Worm (Caenorhabditis elegans) whole organism, L1 larva: ENCODE data around the gene Y62E10A.6.

Experiments
- C04F5.9 ChIP-seq: sonication (generic microtip); optimal IDR thresholded peaks from 2 replicates; lab custom pipeline; 2016; ENCODE audit warnings: missing genetic modification characterization, missing compliant biosample characterization
- Y116A8C.19 ChIP-seq: sonication (generic microtip); optimal IDR thresholded peaks from 2 replicates; lab custom pipeline; 2016; ENCODE audit warnings: missing compliant biosample characterization, missing genetic modification characterization, borderline replicate concordance
- aha-1 ChIP-seq: fragments of 150-350 bp; optimal IDR thresholded peaks from 2 replicates; lab custom pipeline; 2014; ENCODE audit warnings: missing biosample characterization, missing genetic modification characterization
- aly-2 ChIP-seq: fragments of 150-350 bp; optimal IDR thresholded peaks from 2 replicates; lab custom pipeline; 2014; ENCODE audit warnings: missing biosample characterization, missing genetic modification characterization
- blmp-1 ChIP-seq: fragments of 150-350 bp; optimal IDR thresholded peaks from 2 replicates; lab custom pipeline; 2014; ENCODE audit warnings: missing biosample characterization, missing genetic modification characterization
- ceh-63 ChIP-seq: fragments of 200-800 bp; sonication (Bioruptor generic); optimal IDR thresholded peaks from 2 replicates; lab custom pipeline; 2018; ENCODE audit warnings: mild to moderate bottlenecking, missing genetic modification characterization, missing compliant biosample characterization
- ceh-82 ChIP-seq, 3 experiments: fragments of 150-350 bp in 1 of 3; sonication (generic microtip) in 2 of 3; optimal IDR thresholded peaks; 2 replicates each; lab custom pipeline; 2014 to 2017; ENCODE audit warnings: missing biosample characterization in 3 of 3, missing genetic modification characterization in 3 of 3
- ceh-88 ChIP-seq: fragments of 200-800 bp; sonication (Bioruptor generic); IDR thresholded peaks from 2 replicates; pipeline ENCODE4 v1.3.6; 2022; ENCODE audit warnings: missing genetic modification characterization, missing compliant biosample characterization
- ceh-90 ChIP-seq: sonication (generic microtip); optimal IDR thresholded peaks from 2 replicates; lab custom pipeline; 2016; ENCODE audit warnings: missing genetic modification characterization, missing compliant biosample characterization
- ces-1 ChIP-seq: fragments of 150-350 bp; optimal IDR thresholded peaks from 2 replicates; lab custom pipeline; 2014; ENCODE audit warnings: missing biosample characterization, missing genetic modification reagents, missing genetic modification characterization
- dpl-1 ChIP-seq, 3 experiments: fragments of 150-350 bp in 2 of 3; sonication (generic microtip) in 1 of 3; optimal IDR thresholded peaks; 2 replicates each; lab custom pipeline; 2014 to 2017; ENCODE audit warnings: missing biosample characterization in 3 of 3, missing genetic modification characterization in 3 of 3, missing genetic modification reagents in 3 of 3
- efl-1 ChIP-seq, 4 experiments: fragments of 150-350 bp; optimal IDR thresholded peaks in 3 of 4; peaks in 1 of 4; 1 replicate in 1 of 4; 2 replicates in 3 of 4; lab custom pipeline; 2014; ENCODE audit warnings: missing biosample characterization in 2 of 4, missing genetic modification characterization in 2 of 4, missing genetic modification reagents in 2 of 4
- egl-13 ChIP-seq: sonication (generic microtip); optimal IDR thresholded peaks from 2 replicates; lab custom pipeline; 2016; ENCODE audit warnings: missing genotype, missing genetic modification reagents, missing genetic modification characterization, missing compliant biosample characterization
- fkh-10 ChIP-seq: sonication (generic microtip); optimal IDR thresholded peaks from 2 replicates; lab custom pipeline; 2017; ENCODE audit warnings: missing biosample characterization, missing genetic modification reagents, missing genetic modification characterization
- fkh-4 ChIP-seq: sonication (generic microtip); optimal IDR thresholded peaks from 2 replicates; lab custom pipeline; 2016; ENCODE audit warnings: missing compliant biosample characterization, missing genetic modification characterization, borderline replicate concordance
- fkh-8 ChIP-seq: sonication (generic microtip); optimal IDR thresholded peaks from 2 replicates; lab custom pipeline; 2016; ENCODE audit warnings: mild to moderate bottlenecking, missing genetic modification characterization, missing compliant biosample characterization
- fos-1 ChIP-seq: fragments of 150-350 bp; optimal IDR thresholded peaks from 2 replicates; lab custom pipeline; 2014; ENCODE audit warnings: missing biosample characterization, missing genetic modification characterization
- grh-1 ChIP-seq: fragments of 200-800 bp; sonication (Bioruptor generic); IDR thresholded peaks from 2 replicates; pipeline ENCODE4 v1.3.6; 2022; ENCODE audit warnings: missing genetic modification reagents, missing genetic modification characterization, missing compliant biosample characterization
- isw-1 ChIP-seq: fragments of 200-800 bp; sonication (Bioruptor generic); IDR thresholded peaks from 2 replicates; pipeline ENCODE4 v1.3.6; 2022; ENCODE audit warnings: missing genetic modification characterization, missing compliant biosample characterization
- lin-13 ChIP-seq: fragments of 150-350 bp; optimal IDR thresholded peaks from 2 replicates; lab custom pipeline; 2014; ENCODE audit warnings: missing biosample characterization, missing genetic modification reagents, missing genetic modification characterization
- lin-14 ChIP-seq: fragments of 200-800 bp; sonication (Bioruptor generic); optimal IDR thresholded peaks from 2 replicates; lab custom pipeline; 2018; ENCODE audit warnings: mild to moderate bottlenecking, missing genetic modification characterization, moderate library complexity, missing compliant biosample characterization
- lin-35 ChIP-seq, 2 experiments: fragments of 150-350 bp; optimal IDR thresholded peaks; 2 replicates each; lab custom pipeline; 2014; ENCODE audit warnings: missing biosample characterization in 2 of 2, missing genetic modification characterization in 2 of 2, missing genetic modification reagents in 2 of 2
- lir-3 ChIP-seq: sonication (generic microtip); optimal IDR thresholded peaks from 2 replicates; lab custom pipeline; 2016; ENCODE audit warnings: mild to moderate bottlenecking, missing genetic modification characterization, moderate library complexity, missing compliant biosample characterization; ENCODE audit not compliant: poor library complexity
- mab-9 ChIP-seq: fragments of 200-800 bp; sonication (Bioruptor generic); IDR thresholded peaks from 2 replicates; pipeline ENCODE4 v1.3.6; 2022; ENCODE audit warnings: missing genetic modification reagents, missing genetic modification characterization, missing compliant biosample characterization
- mdl-1 ChIP-seq, 2 experiments: fragments of 150-350 bp; optimal IDR thresholded peaks; 2 replicates each; lab custom pipeline; 2014 to 2017; ENCODE audit warnings: missing biosample characterization in 2 of 2, missing genetic modification characterization in 2 of 2, inconsistent platforms in 1 of 2
- mef-2 ChIP-seq: fragments of 150-350 bp; optimal IDR thresholded peaks from 2 replicates; lab custom pipeline; 2014; ENCODE audit warnings: missing biosample characterization, missing genetic modification characterization
- nhr-12 ChIP-seq: sonication (generic microtip); optimal IDR thresholded peaks from 2 replicates; lab custom pipeline; 2017; ENCODE audit warnings: missing biosample characterization, missing genetic modification characterization
- nhr-19 ChIP-seq: fragments of 200-800 bp; sonication (Bioruptor generic); conservative IDR thresholded peaks from 2 replicates; pipeline ENCODE4 v1.3.6; 2022; ENCODE audit warnings: missing genetic modification characterization, missing compliant biosample characterization
- nhr-237 ChIP-seq: fragments of 150-350 bp; optimal IDR thresholded peaks from 2 replicates; lab custom pipeline; 2014; ENCODE audit warnings: missing biosample characterization, missing genetic modification characterization
- nhr-71 ChIP-seq: sonication (generic microtip); optimal IDR thresholded peaks from 2 replicates; lab custom pipeline; 2016; ENCODE audit warnings: mild to moderate bottlenecking, missing genetic modification characterization, moderate library complexity, missing compliant biosample characterization
- nhr-85 ChIP-seq: sonication (generic microtip); peaks from one replicate; lab custom pipeline; 2016; ENCODE audit warnings: missing genetic modification characterization, inconsistent platforms, missing compliant biosample characterization
- pag-3 ChIP-seq: sonication (generic microtip); optimal IDR thresholded peaks from 2 replicates; lab custom pipeline; 2017; ENCODE audit warnings: missing genetic modification characterization, mild to moderate bottlenecking, missing compliant biosample characterization, antibody characterized with exemption, borderline replicate concordance; ENCODE audit not compliant: insufficient read depth
- pax-3 ChIP-seq: fragments of 200-800 bp; sonication (Bioruptor generic); optimal IDR thresholded peaks from 2 replicates; lab custom pipeline; 2018; ENCODE audit warnings: mild to moderate bottlenecking, missing genetic modification characterization, moderate library complexity, missing compliant biosample characterization
- pqm-1 ChIP-seq: sonication (generic microtip); optimal IDR thresholded peaks from 3 replicates; lab custom pipeline; 2017; ENCODE audit warnings: missing biosample characterization, missing genetic modification characterization
- rnt-1 ChIP-seq: sonication (generic microtip); optimal IDR thresholded peaks from 2 replicates; lab custom pipeline; 2016; ENCODE audit warnings: mild to moderate bottlenecking, missing genetic modification characterization, moderate library complexity, missing compliant biosample characterization
- snpc-4 ChIP-seq: fragments of 150-350 bp; optimal IDR thresholded peaks from 2 replicates; lab custom pipeline; 2014; ENCODE audit warnings: missing biosample characterization, missing genetic modification characterization
- unc-130 ChIP-seq: fragments of 150-350 bp; optimal IDR thresholded peaks from 2 replicates; lab custom pipeline; 2017; ENCODE audit warnings: missing biosample characterization, missing genetic modification characterization, inconsistent platforms
- unc-30 ChIP-seq: sonication (generic microtip); optimal IDR thresholded peaks from 2 replicates; lab custom pipeline; 2017; ENCODE audit warnings: missing biosample characterization, missing genetic modification characterization
- unc-62 ChIP-seq: fragments of 150-350 bp; optimal IDR thresholded peaks from 2 replicates; lab custom pipeline; 2014; ENCODE audit warnings: missing biosample characterization, missing genetic modification reagents, missing genetic modification characterization
- zag-1 ChIP-seq: fragments of 150-350 bp; optimal IDR thresholded peaks from 2 replicates; lab custom pipeline; 2014; ENCODE audit warnings: missing biosample characterization, missing genetic modification characterization
- zip-4 ChIP-seq: fragments of 200-800 bp; sonication (Bioruptor generic); optimal IDR thresholded peaks from 2 replicates; lab custom pipeline; 2018; ENCODE audit warnings: mild to moderate bottlenecking, missing genetic modification characterization, moderate library complexity, missing compliant biosample characterization

Y62E10A.6 gene

ce11 chrIV:13386043-13386442, 14.2 kb downstream of the Y62E10A.6 start, which contains the start of the genes Y62E10A.20, Y62E10A.23 and mdt-9 (continued):
- TF ChIP-seq grh-1 (GFP tag; lab: Robert Waterston, UW) = 0 out of 2 replicates have a peak, but pooled peaks have one; percentile 32
- peak; percentile 31 for TF ChIP-seq pax-3 (tag; lab: Kevin White, UChicago)
- no peak for TF ChIP-seq pqm-1 (tag; lab: Kevin White, UChicago)
- no peak for TF ChIP-seq ces-1 (GFP tag; lab: Kevin White, UChicago)
- TF ChIP-seq mab-9 = no peak
- TF ChIP-seq nhr-12 (tag; lab: Kevin White, UChicago) = no peak
- TF ChIP-seq nhr-237 (tag; lab: Kevin White, UChicago) = no peak
- peak; percentile 78 to 87 for TF ChIP-seq lin-35 (GFP tag; optimal IDR thresholded peaks at IDR 0.05; lab: Kevin White, UChicago)
- no peak for TF ChIP-seq pag-3
- no peak for TF ChIP-seq mef-2 (tag; lab: Kevin White, UChicago)
- TF ChIP-seq lin-13 (GFP tag; lab: Kevin White, UChicago) = peak; percentile 79
- no peak for TF ChIP-seq ceh-63
- no peak for TF ChIP-seq aha-1
- TF ChIP-seq ceh-90 (tag; lab: Kevin White, UChicago) = no peak
- TF ChIP-seq unc-62 (GFP tag; lab: Kevin White, UChicago) = no peak
- TF ChIP-seq fkh-8 (tag; lab: Kevin White, UChicago) = peak; percentile 77
- peak; percentile 59 for TF ChIP-seq isw-1 (GFP tag; lab: Robert Waterston, UW)
- TF ChIP-seq efl-1 (optimal IDR thresholded peaks at IDR 0.05; lab: Kevin White, UChicago) = peak; percentile 75 to 76
- TF ChIP-seq efl-1 (GFP tag; optimal IDR thresholded peaks at IDR 0.05 in 1 of 2; lab: Kevin White, UChicago) = peak; percentile 70 to 97
- TF ChIP-seq lir-3 (tag; lab: Kevin White, UChicago) = peak; percentile 65
- peak; percentile 67 for TF ChIP-seq fos-1 (tag; lab: Kevin White, UChicago)
- TF ChIP-seq fkh-4 (tag; lab: Kevin White, UChicago) = no peak
- peak; percentile 85 for TF ChIP-seq rnt-1 (tag; lab: Kevin White, UChicago)
- peak; percentile 28 for TF ChIP-seq snpc-4 (tag; lab: Kevin White, UChicago)
- TF ChIP-seq Y116A8C.19 (tag; lab: Kevin White, UChicago) = no peak
- TF ChIP-seq unc-30 = no peak
- TF ChIP-seq C04F5.9 (tag; lab: Kevin White, UChicago) = peak; percentile 24
- TF ChIP-seq nhr-71 (tag; lab: Kevin White, UChicago) = peak; percentile 84
- TF ChIP-seq zag-1 (tag; lab: Kevin White, UChicago) = no peak
- no peak for TF ChIP-seq ceh-88 (GFP tag; lab: Robert Waterston, UW)
- peak; percentile 31 for TF ChIP-seq egl-13
- TF ChIP-seq nhr-85 (tag; lab: Kevin White, UChicago) = peak; percentile 78

ce11 chrIV:13386903-13387302, 15.1 kb downstream of the Y62E10A.6 start, which contains the start of gene lsm-3:
TSS of gene lsm-3 (plus strand) at chrIV:13387203.
- TF ChIP-seq efl-1 (optimal IDR thresholded peaks at IDR 0.05; lab: Kevin White, UChicago) (no peak), efl-1 (GFP tag; optimal IDR thresholded peaks at IDR 0.05 in 1 of 2; lab: Kevin White, UChicago) (no peak), fkh-8 (tag; lab: Kevin White, UChicago) (no peak), dpl-1 (GFP tag; optimal IDR thresholded peaks at IDR 0.05; lab: Kevin White, UChicago) (no peak), unc-130 (no peak), lin-35 (GFP tag; optimal IDR thresholded peaks at IDR 0.05; lab: Kevin White, UChicago) (no peak), nhr-19 (GFP tag; lab: Robert Waterston, UW) (no peak), fkh-10 (GFP tag; lab: Kevin White, UChicago) (no peak), ceh-82 (tag; optimal IDR thresholded peaks at IDR 0.05; lab: Kevin White, UChicago) (no peak), lin-13 (GFP tag; lab: Kevin White, UChicago) (no peak), zip-4 (GFP tag; lab: Kevin White, UChicago) (no peak), mdl-1 (tag; optimal IDR thresholded peaks at IDR 0.05; lab: Kevin White, UChicago) (no peak), blmp-1 (tag; lab: Kevin White, UChicago) (no peak), aly-2 (tag; lab: Kevin White, UChicago) (no peak), mab-9 (no peak), mef-2 (tag; lab: Kevin White, UChicago) (no peak), pag-3 (no peak), aha-1 (no peak), fos-1 (tag; lab: Kevin White, UChicago) (no peak), lin-14 (GFP tag; lab: Kevin White, UChicago) (no peak)
